Fruit fly (Drosophila melanogaster) S2 (cell line): Measurements from ENCODE around the gene Cubn2.

Source experiments
- CG8478 ChIP-seq: fragments of >200 bp; optimal IDR thresholded peaks from 2 replicates; lab custom pipeline; 2018
- CTCF ChIP-seq, 2 experiments: fragments of >200 bp; optimal IDR thresholded peaks; 2 replicates each; lab custom pipeline; 2018

The Cubn2 gene

dm6 chr3L:11814655-11815054 is at the start of gene Cubn2:
Gene Cubn2, minus strand, starts transcription at chr3L:11814755.
- TF ChIP-seq CTCF (optimal IDR thresholded peaks at IDR 0.05; lab: Kevin White, UChicago) (no peak), CG8478 (no peak)

- TF ChIP-seq CG8478 (no peak), CTCF (optimal IDR thresholded peaks at IDR 0.05; lab: Kevin White, UChicago) (no peak)
Measured at dm6 chr3L:11863587-11863986, 49.0 kb upstream of the Cubn2 start.

dm6 chr3L:11862266-11862665 is 47.7 kb upstream of the Cubn2 start:
- TF ChIP-seq CTCF (optimal IDR thresholded peaks at IDR 0.05; lab: Kevin White, UChicago) (no peak), CG8478 (no peak)

- TF ChIP-seq CG8478 (no peak), CTCF (optimal IDR thresholded peaks at IDR 0.05; lab: Kevin White, UChicago) (no peak)
Measured at dm6 chr3L:11858745-11859144, 44.2 kb upstream of the Cubn2 start.

dm6 chr3L:11852924-11853323 is 38.4 kb upstream of the Cubn2 start:
- peak; percentile 67 to 70 for TF ChIP-seq CTCF (optimal IDR thresholded peaks at IDR 0.05; lab: Kevin White, UChicago)
- no peak for TF ChIP-seq CG8478

dm6 chr3L:11847703-11848102 is 33.1 kb upstream of the Cubn2 start, which contains the start of gene CG12521:
Gene CG12521, minus strand, starts transcription at chr3L:11847803.
- no peak for TF ChIP-seq CTCF (optimal IDR thresholded peaks at IDR 0.05; lab: Kevin White, UChicago)
- no peak for TF ChIP-seq CG8478

- TF ChIP-seq CG8478 (no peak), CTCF (optimal IDR thresholded peaks at IDR 0.05; lab: Kevin White, UChicago) (no peak)
Measured at dm6 chr3L:11836575-11837077, 22.1 kb upstream of the Cubn2 start, which contains the start of gene CG43064. Gene CG43064, minus strand, starts transcription at chr3L:11836721.

- no peak for TF ChIP-seq CG8478
- peak; percentile 25 to 49 for TF ChIP-seq CTCF (optimal IDR thresholded peaks at IDR 0.05; lab: Kevin White, UChicago)
Measured at dm6 chr3L:11833296-11833717, 18.8 kb upstream of the Cubn2 start, which contains the start of gene CycA. Gene CycA, minus strand, starts transcription at chr3L:11833578.

dm6 chr3L:11832360-11833295 is 18.1 kb upstream of the Cubn2 start:
- TF ChIP-seq CG8478 (no peak), CTCF (optimal IDR thresholded peaks at IDR 0.05; lab: Kevin White, UChicago) (no peak)

dm6 chr3L:11831199-11831598 is 16.6 kb upstream of the Cubn2 start:
- TF ChIP-seq CG8478, result no peak
- no peak for TF ChIP-seq CTCF (optimal IDR thresholded peaks at IDR 0.05; lab: Kevin White, UChicago)

dm6 chr3L:11828730-11829129 is 14.2 kb upstream of the Cubn2 start, which contains the start of gene CG7264:
Gene CG7264, plus strand, starts transcription at chr3L:11829030.
- TF ChIP-seq CTCF (optimal IDR thresholded peaks at IDR 0.05; lab: Kevin White, UChicago), result no peak
- TF ChIP-seq CG8478, result no peak

- no peak for TF ChIP-seq CG8478
Measured at dm6 chr3L:11825560-11826153, 11.1 kb upstream of the Cubn2 start, which contains the start of gene CG32095. Gene CG32095, minus strand, starts transcription at chr3L:11825732.

dm6 chr3L:11822446-11823334 is 8.1 kb upstream of the Cubn2 start, which contains the start of gene RpL10Ab:
Gene RpL10Ab, plus strand, starts transcription at chr3L:11822851.
- TF ChIP-seq CTCF (optimal IDR thresholded peaks at IDR 0.05; lab: Kevin White, UChicago) (no peak), CG8478 (no peak)

- no peak for TF ChIP-seq CTCF (optimal IDR thresholded peaks at IDR 0.05; lab: Kevin White, UChicago)
- TF ChIP-seq CG8478, result no peak
Measured at dm6 chr3L:11821723-11822445, 7.3 kb upstream of the Cubn2 start, which contains the start of the genes CG11597 and CG5946. Gene CG11597, minus strand, starts transcription at chr3L:11822275. Gene CG5946, minus strand, starts transcription at chr3L:11822275.
